Fruit fly (Drosophila melanogaster) whole organism, prepupa: ENCODE results near the gene Eato.

Source experiments
- CG1621 ChIP-seq: fragments of 200-800 bp; sonication (Bioruptor generic); optimal IDR thresholded peaks from 3 replicates; lab custom pipeline; 2018; ENCODE audit warnings: missing biosample characterization, mild to moderate bottlenecking, missing genetic modification characterization
- Hr39 ChIP-seq: fragments of 200-800 bp; sonication (Bioruptor generic); optimal IDR thresholded peaks from 2 replicates; lab custom pipeline; 2016; ENCODE audit warnings: missing biosample characterization, missing genetic modification characterization
- OdsH ChIP-seq: fragments of 200-800 bp; sonication (Bioruptor generic); optimal IDR thresholded peaks from 3 replicates; lab custom pipeline; 2016; ENCODE audit warnings: missing biosample characterization, missing genetic modification characterization
- lz ChIP-seq: fragments of 200-800 bp; sonication (Bioruptor generic); optimal IDR thresholded peaks from 3 replicates; lab custom pipeline; 2016; ENCODE audit warnings: missing biosample characterization, missing genetic modification characterization

DNA sequence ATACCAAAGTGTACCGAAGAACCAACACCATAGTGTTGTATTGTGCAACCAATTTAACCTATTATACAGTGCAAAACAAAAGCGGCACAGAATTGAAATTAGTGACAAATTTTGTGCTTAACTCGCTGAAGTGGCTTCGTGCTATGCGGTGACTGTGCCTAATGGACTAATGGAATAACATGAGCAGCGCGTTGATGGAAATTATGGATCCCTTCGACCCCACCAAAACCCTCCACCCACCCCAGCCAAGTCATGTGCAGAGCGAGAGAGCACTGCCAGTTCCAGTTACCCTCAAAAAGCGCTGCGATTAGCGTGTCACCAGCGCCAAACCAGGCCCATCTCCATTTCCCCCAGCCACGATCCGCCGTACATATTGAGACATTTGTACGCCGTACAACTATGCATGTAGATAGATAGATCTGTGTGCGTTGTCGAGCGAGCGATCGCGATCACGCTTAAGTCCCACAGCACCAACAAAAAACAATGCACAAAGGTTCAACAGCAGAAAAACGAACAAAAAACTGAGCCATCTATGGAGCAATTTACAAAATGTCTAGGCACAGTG, 18.3 kb downstream of the Eato start:
- TF ChIP-seq CG1621 (tag; lab: Kevin White, UChicago) (no peak), Hr39 (GFP tag; lab: Kevin White, UChicago) (no peak), lz (GFP tag; lab: Kevin White, UChicago) (no peak), OdsH (GFP tag; lab: Kevin White, UChicago) (no peak)
